Worm (Caenorhabditis elegans) whole organism, L1 larva: Measurements from ENCODE around the gene ZK822.1.

Experiments used
- ama-1 ChIP-seq: fragments of 150-350 bp; optimal IDR thresholded peaks from 2 replicates; lab custom pipeline; 2014
- ceh-82 ChIP-seq, 3 experiments: fragments of 150-350 bp in 1 of 3; sonication (generic microtip) in 2 of 3; optimal IDR thresholded peaks; 2 replicates each; lab custom pipeline; 2014 to 2017; ENCODE audit warnings: missing biosample characterization in 3 of 3, missing genetic modification characterization in 3 of 3
- dpl-1 ChIP-seq, 3 experiments: fragments of 150-350 bp in 2 of 3; sonication (generic microtip) in 1 of 3; optimal IDR thresholded peaks; 2 replicates each; lab custom pipeline; 2014 to 2017; ENCODE audit warnings: missing biosample characterization in 3 of 3, missing genetic modification characterization in 3 of 3, missing genetic modification reagents in 3 of 3
- elt-2 ChIP-seq: sonication (generic microtip); optimal IDR thresholded peaks from 2 replicates; lab custom pipeline; 2016; ENCODE audit warnings: missing genetic modification characterization, mild to moderate bottlenecking, inconsistent platforms, missing compliant biosample characterization, missing genetic modification reagents
- fkh-4 ChIP-seq: sonication (generic microtip); optimal IDR thresholded peaks from 2 replicates; lab custom pipeline; 2016; ENCODE audit warnings: missing compliant biosample characterization, missing genetic modification characterization, borderline replicate concordance
- fos-1 ChIP-seq: fragments of 150-350 bp; optimal IDR thresholded peaks from 2 replicates; lab custom pipeline; 2014; ENCODE audit warnings: missing biosample characterization, missing genetic modification characterization
- mep-1 ChIP-seq: fragments of 150-350 bp; optimal IDR thresholded peaks from 2 replicates; lab custom pipeline; 2014; ENCODE audit warnings: missing biosample characterization, missing genetic modification characterization
- rnt-1 ChIP-seq: sonication (generic microtip); optimal IDR thresholded peaks from 2 replicates; lab custom pipeline; 2016; ENCODE audit warnings: mild to moderate bottlenecking, missing genetic modification characterization, moderate library complexity, missing compliant biosample characterization
- sox-4 ChIP-seq: sonication (generic microtip); optimal IDR thresholded peaks from 2 replicates; lab custom pipeline; 2016; ENCODE audit warnings: missing genetic modification characterization, missing compliant biosample characterization
- unc-62 ChIP-seq: fragments of 150-350 bp; optimal IDR thresholded peaks from 2 replicates; lab custom pipeline; 2014; ENCODE audit warnings: missing biosample characterization, missing genetic modification reagents, missing genetic modification characterization

- TF ChIP-seq rnt-1 (tag; lab: Kevin White, UChicago) (no peak), ama-1 (lab: Kevin White, UChicago) (no peak), unc-62 (GFP tag; lab: Kevin White, UChicago) (no peak), dpl-1 (GFP tag; optimal IDR thresholded peaks at IDR 0.05; lab: Kevin White, UChicago) (no peak), fkh-4 (tag; lab: Kevin White, UChicago) (no peak), fos-1 (tag; lab: Kevin White, UChicago) (no peak), mep-1 (no peak), sox-4 (tag; lab: Kevin White, UChicago) (no peak), ceh-82 (tag; optimal IDR thresholded peaks at IDR 0.05; lab: Kevin White, UChicago) (no peak), elt-2 (tag; lab: Kevin White, UChicago) (peak; percentile 51)
These were observed 4.0 kb downstream of the ZK822.1 start for ce11 chrIV:11917886-11918285.
